Worm (Caenorhabditis elegans) whole organism, L1 larva: Measurements from ENCODE around the gene arv-1.

Experiments used
- C16A3.4 ChIP-seq: fragments of 150-350 bp; optimal IDR thresholded peaks from 2 replicates; lab custom pipeline; 2014; ENCODE audit warnings: missing biosample characterization, missing genetic modification characterization
- C34B4.2 ChIP-seq: sonication (generic microtip); optimal IDR thresholded peaks from 2 replicates; lab custom pipeline; 2017; ENCODE audit warnings: mild to moderate bottlenecking, missing genetic modification characterization, missing compliant biosample characterization
- F16B12.6 ChIP-seq: fragments of 150-350 bp; optimal IDR thresholded peaks from 2 replicates; lab custom pipeline; 2014; ENCODE audit warnings: missing biosample characterization, missing genetic modification characterization
- Y116A8C.19 ChIP-seq: sonication (generic microtip); optimal IDR thresholded peaks from 2 replicates; lab custom pipeline; 2016; ENCODE audit warnings: missing compliant biosample characterization, missing genetic modification characterization, borderline replicate concordance
- aly-2 ChIP-seq: fragments of 150-350 bp; optimal IDR thresholded peaks from 2 replicates; lab custom pipeline; 2014; ENCODE audit warnings: missing biosample characterization, missing genetic modification characterization
- ama-1 ChIP-seq: fragments of 150-350 bp; optimal IDR thresholded peaks from 2 replicates; lab custom pipeline; 2014
- ceh-82 ChIP-seq, 3 experiments: fragments of 150-350 bp in 1 of 3; sonication (generic microtip) in 2 of 3; optimal IDR thresholded peaks; 2 replicates each; lab custom pipeline; 2014 to 2017; ENCODE audit warnings: missing biosample characterization in 3 of 3, missing genetic modification characterization in 3 of 3
- ceh-88 ChIP-seq: fragments of 200-800 bp; sonication (Bioruptor generic); IDR thresholded peaks from 2 replicates; pipeline ENCODE4 v1.3.6; 2022; ENCODE audit warnings: missing genetic modification characterization, missing compliant biosample characterization
- ces-1 ChIP-seq: fragments of 150-350 bp; optimal IDR thresholded peaks from 2 replicates; lab custom pipeline; 2014; ENCODE audit warnings: missing biosample characterization, missing genetic modification reagents, missing genetic modification characterization
- dpl-1 ChIP-seq, 3 experiments: fragments of 150-350 bp in 2 of 3; sonication (generic microtip) in 1 of 3; optimal IDR thresholded peaks; 2 replicates each; lab custom pipeline; 2014 to 2017; ENCODE audit warnings: missing biosample characterization in 3 of 3, missing genetic modification characterization in 3 of 3, missing genetic modification reagents in 3 of 3
- dsc-1 ChIP-seq: sonication (generic microtip); optimal IDR thresholded peaks from 2 replicates; lab custom pipeline; 2016; ENCODE audit warnings: mild to moderate bottlenecking, missing genetic modification characterization, missing compliant biosample characterization
- efl-1 ChIP-seq, 4 experiments: fragments of 150-350 bp; optimal IDR thresholded peaks in 3 of 4; peaks in 1 of 4; 1 replicate in 1 of 4; 2 replicates in 3 of 4; lab custom pipeline; 2014; ENCODE audit warnings: missing biosample characterization in 2 of 4, missing genetic modification characterization in 2 of 4, missing genetic modification reagents in 2 of 4
- efl-3 ChIP-seq: fragments of 200-800 bp; sonication (Bioruptor generic); optimal IDR thresholded peaks from 2 replicates; lab custom pipeline; 2018; ENCODE audit warnings: mild to moderate bottlenecking, missing genetic modification characterization, missing compliant biosample characterization
- elt-3 ChIP-seq, 6 experiments: fragments of 150-350 bp in 1 of 6; sonication (generic microtip); optimal IDR thresholded peaks; 2 replicates each; lab custom pipeline; 2017 to 2018; ENCODE audit warnings: missing biosample characterization in 6 of 6, missing genetic modification characterization in 6 of 6, inconsistent platforms in 1 of 6
- fkh-10 ChIP-seq: sonication (generic microtip); optimal IDR thresholded peaks from 2 replicates; lab custom pipeline; 2017; ENCODE audit warnings: missing biosample characterization, missing genetic modification reagents, missing genetic modification characterization
- fkh-4 ChIP-seq: sonication (generic microtip); optimal IDR thresholded peaks from 2 replicates; lab custom pipeline; 2016; ENCODE audit warnings: missing compliant biosample characterization, missing genetic modification characterization, borderline replicate concordance
- fos-1 ChIP-seq: fragments of 150-350 bp; optimal IDR thresholded peaks from 2 replicates; lab custom pipeline; 2014; ENCODE audit warnings: missing biosample characterization, missing genetic modification characterization
- grh-1 ChIP-seq: fragments of 200-800 bp; sonication (Bioruptor generic); IDR thresholded peaks from 2 replicates; pipeline ENCODE4 v1.3.6; 2022; ENCODE audit warnings: missing genetic modification reagents, missing genetic modification characterization, missing compliant biosample characterization
- hlh-4 ChIP-seq: sonication (generic microtip); optimal IDR thresholded peaks from 2 replicates; lab custom pipeline; 2016; ENCODE audit warnings: mild to moderate bottlenecking, missing genetic modification characterization, missing compliant biosample characterization
- hpl-2 ChIP-seq: fragments of 150-350 bp; optimal IDR thresholded peaks from 2 replicates; lab custom pipeline; 2014; ENCODE audit warnings: missing biosample characterization, missing genetic modification reagents, missing genetic modification characterization
- irx-1 ChIP-seq: sonication (generic microtip); optimal IDR thresholded peaks from 2 replicates; lab custom pipeline; 2016; ENCODE audit warnings: missing genetic modification characterization, missing compliant biosample characterization
- jun-1 ChIP-seq: fragments of 150-350 bp; optimal IDR thresholded peaks from 2 replicates; lab custom pipeline; 2014; ENCODE audit warnings: missing biosample characterization, missing genetic modification reagents, missing genetic modification characterization
- lin-13 ChIP-seq: fragments of 150-350 bp; optimal IDR thresholded peaks from 2 replicates; lab custom pipeline; 2014; ENCODE audit warnings: missing biosample characterization, missing genetic modification reagents, missing genetic modification characterization
- lin-14 ChIP-seq: fragments of 200-800 bp; sonication (Bioruptor generic); optimal IDR thresholded peaks from 2 replicates; lab custom pipeline; 2018; ENCODE audit warnings: mild to moderate bottlenecking, missing genetic modification characterization, moderate library complexity, missing compliant biosample characterization
- lin-35 ChIP-seq, 2 experiments: fragments of 150-350 bp; optimal IDR thresholded peaks; 2 replicates each; lab custom pipeline; 2014; ENCODE audit warnings: missing biosample characterization in 2 of 2, missing genetic modification characterization in 2 of 2, missing genetic modification reagents in 2 of 2
- lin-39 ChIP-seq: fragments of 150-350 bp; optimal IDR thresholded peaks from 2 replicates; lab custom pipeline; 2014; ENCODE audit warnings: missing biosample characterization, missing genetic modification reagents, missing genetic modification characterization
- lir-3 ChIP-seq: sonication (generic microtip); optimal IDR thresholded peaks from 2 replicates; lab custom pipeline; 2016; ENCODE audit warnings: mild to moderate bottlenecking, missing genetic modification characterization, moderate library complexity, missing compliant biosample characterization; ENCODE audit not compliant: poor library complexity
- mdl-1 ChIP-seq, 2 experiments: fragments of 150-350 bp; optimal IDR thresholded peaks; 2 replicates each; lab custom pipeline; 2014 to 2017; ENCODE audit warnings: missing biosample characterization in 2 of 2, missing genetic modification characterization in 2 of 2, inconsistent platforms in 1 of 2
- mep-1 ChIP-seq: fragments of 150-350 bp; optimal IDR thresholded peaks from 2 replicates; lab custom pipeline; 2014; ENCODE audit warnings: missing biosample characterization, missing genetic modification characterization
- nhr-11 ChIP-seq: fragments of 150-350 bp; optimal IDR thresholded peaks from 2 replicates; lab custom pipeline; 2014; ENCODE audit warnings: missing biosample characterization, missing genetic modification characterization
- nhr-12 ChIP-seq: sonication (generic microtip); optimal IDR thresholded peaks from 2 replicates; lab custom pipeline; 2017; ENCODE audit warnings: missing biosample characterization, missing genetic modification characterization
- nhr-19 ChIP-seq: fragments of 200-800 bp; sonication (Bioruptor generic); conservative IDR thresholded peaks from 2 replicates; pipeline ENCODE4 v1.3.6; 2022; ENCODE audit warnings: missing genetic modification characterization, missing compliant biosample characterization
- nhr-237 ChIP-seq: fragments of 150-350 bp; optimal IDR thresholded peaks from 2 replicates; lab custom pipeline; 2014; ENCODE audit warnings: missing biosample characterization, missing genetic modification characterization
- nhr-28 ChIP-seq: fragments of 150-350 bp; optimal IDR thresholded peaks from 2 replicates; lab custom pipeline; 2014; ENCODE audit warnings: missing biosample characterization, missing genetic modification characterization
- nhr-47 ChIP-seq: sonication (generic microtip); optimal IDR thresholded peaks from 2 replicates; lab custom pipeline; 2016; ENCODE audit warnings: mild to moderate bottlenecking, missing genetic modification characterization, moderate library complexity, missing compliant biosample characterization
- nhr-76 ChIP-seq: sonication (generic microtip); optimal IDR thresholded peaks from 2 replicates; lab custom pipeline; 2017; ENCODE audit warnings: missing biosample characterization, missing genetic modification characterization
- nhr-84 ChIP-seq: sonication (generic microtip); optimal IDR thresholded peaks from 2 replicates; lab custom pipeline; 2017; ENCODE audit warnings: missing biosample characterization, missing genetic modification characterization
- nhr-85 ChIP-seq: sonication (generic microtip); peaks from one replicate; lab custom pipeline; 2016; ENCODE audit warnings: missing genetic modification characterization, inconsistent platforms, missing compliant biosample characterization
- nhr-90 ChIP-seq: sonication (generic microtip); optimal IDR thresholded peaks from 2 replicates; lab custom pipeline; 2016; ENCODE audit warnings: mild to moderate bottlenecking, missing genetic modification characterization, missing compliant biosample characterization; ENCODE audit not compliant: poor library complexity
- pqm-1 ChIP-seq: sonication (generic microtip); optimal IDR thresholded peaks from 3 replicates; lab custom pipeline; 2017; ENCODE audit warnings: missing biosample characterization, missing genetic modification characterization
- rnt-1 ChIP-seq: sonication (generic microtip); optimal IDR thresholded peaks from 2 replicates; lab custom pipeline; 2016; ENCODE audit warnings: mild to moderate bottlenecking, missing genetic modification characterization, moderate library complexity, missing compliant biosample characterization
- skn-1 ChIP-seq: fragments of 150-350 bp; optimal IDR thresholded peaks from 2 replicates; lab custom pipeline; 2014; ENCODE audit warnings: missing biosample characterization, missing genetic modification characterization
- snpc-4 ChIP-seq: fragments of 150-350 bp; optimal IDR thresholded peaks from 2 replicates; lab custom pipeline; 2014; ENCODE audit warnings: missing biosample characterization, missing genetic modification characterization
- sptf-1 ChIP-seq: fragments of 150-350 bp; optimal IDR thresholded peaks from 2 replicates; lab custom pipeline; 2014; ENCODE audit warnings: missing biosample characterization, missing genetic modification characterization
- sup-37 ChIP-seq: fragments of 200-800 bp; sonication (Bioruptor generic); optimal IDR thresholded peaks from 2 replicates; lab custom pipeline; 2018; ENCODE audit warnings: mild to moderate bottlenecking, missing genetic modification characterization, missing compliant biosample characterization
- swsn-7 ChIP-seq: sonication (generic microtip); optimal IDR thresholded peaks from 2 replicates; lab custom pipeline; 2016; ENCODE audit warnings: missing genetic modification characterization, missing compliant biosample characterization
- tbx-2 ChIP-seq: sonication (generic microtip); optimal IDR thresholded peaks from 2 replicates; lab custom pipeline; 2016; ENCODE audit warnings: missing genetic modification characterization, missing compliant biosample characterization
- tlp-1 ChIP-seq: fragments of 150-350 bp; optimal IDR thresholded peaks from 2 replicates; lab custom pipeline; 2014; ENCODE audit warnings: missing biosample characterization, missing genetic modification characterization
- unc-30 ChIP-seq: sonication (generic microtip); optimal IDR thresholded peaks from 2 replicates; lab custom pipeline; 2017; ENCODE audit warnings: missing biosample characterization, missing genetic modification characterization
- unc-62 ChIP-seq: fragments of 150-350 bp; optimal IDR thresholded peaks from 2 replicates; lab custom pipeline; 2014; ENCODE audit warnings: missing biosample characterization, missing genetic modification reagents, missing genetic modification characterization
- unc-86 ChIP-seq: sonication (generic microtip); optimal IDR thresholded peaks from 2 replicates; lab custom pipeline; 2016; ENCODE audit warnings: missing genetic modification characterization, missing compliant biosample characterization
- unc-98 ChIP-seq: fragments of 200-800 bp; sonication (Bioruptor generic); IDR thresholded peaks from 2 replicates; pipeline ENCODE4 v1.3.6; 2022; ENCODE audit warnings: missing genetic modification characterization, missing compliant biosample characterization
- xbp-1 ChIP-seq: sonication (generic microtip); optimal IDR thresholded peaks from 2 replicates; lab custom pipeline; 2016; ENCODE audit warnings: missing genetic modification characterization, missing compliant biosample characterization
- zag-1 ChIP-seq: fragments of 150-350 bp; optimal IDR thresholded peaks from 2 replicates; lab custom pipeline; 2014; ENCODE audit warnings: missing biosample characterization, missing genetic modification characterization

Gene arv-1

ce11 chrII:10197091-10197675 is 3.4 kb downstream of the arv-1 start, which contains the start of gene R05H5.3:
R05H5.3 (plus strand) TSS chrII:10197625.
- TF ChIP-seq fos-1 (no peak), tlp-1 (tag; lab: Kevin White, UChicago) (no peak), dpl-1 (GFP tag; optimal IDR thresholded peaks at IDR 0.05; lab: Kevin White, UChicago) (peak; percentile 80 to 90 (median 87)), hlh-4 (tag; lab: Kevin White, UChicago) (no peak), elt-3 (tag; optimal IDR thresholded peaks at IDR 0.05; lab: Kevin White, UChicago) (peak in 1 of 6 experiments; percentile 43), nhr-11 (tag; lab: Kevin White, UChicago) (no peak), irx-1 (tag; lab: Kevin White, UChicago) (no peak), pqm-1 (tag; lab: Kevin White, UChicago) (no peak), nhr-19 (GFP tag; lab: Robert Waterston, UW) (no peak), sup-37 (GFP tag; lab: Kevin White, UChicago) (no peak), mdl-1 (tag; optimal IDR thresholded peaks at IDR 0.05; lab: Kevin White, UChicago) (no peak), hpl-2 (GFP tag; lab: Kevin White, UChicago) (no peak), lin-13 (GFP tag; lab: Kevin White, UChicago) (peak; percentile 41), sptf-1 (tag; lab: Kevin White, UChicago) (no peak), tbx-2 (tag; lab: Kevin White, UChicago) (peak; percentile 26), ceh-88 (GFP tag; lab: Robert Waterston, UW) (no peak), unc-98 (no peak), ceh-82 (tag; optimal IDR thresholded peaks at IDR 0.05; lab: Kevin White, UChicago) (peak in 1 of 3 experiments; percentile 66), unc-86 (tag; lab: Kevin White, UChicago) (no peak), snpc-4 (tag; lab: Kevin White, UChicago) (no peak), unc-30 (tag; lab: Kevin White, UChicago) (no peak), jun-1 (tag; lab: Kevin White, UChicago) (no peak), F16B12.6 (tag; lab: Kevin White, UChicago) (no peak), nhr-85 (peak; percentile 49), mep-1 (tag; lab: Kevin White, UChicago) (no peak), swsn-7 (tag; lab: Kevin White, UChicago) (peak; percentile 20), fkh-4 (no peak), Y116A8C.19 (tag; lab: Kevin White, UChicago) (no peak), nhr-47 (tag; lab: Kevin White, UChicago) (no peak), ces-1 (peak; percentile 32), grh-1 (GFP tag; lab: Robert Waterston, UW) (no peak), skn-1 (peak; percentile 67), nhr-237 (tag; lab: Kevin White, UChicago) (no peak), C34B4.2 (no peak), nhr-90 (tag; lab: Kevin White, UChicago) (no peak), C16A3.4 (peak; percentile 67), nhr-12 (tag; lab: Kevin White, UChicago) (no peak), dsc-1 (no peak), lin-14 (GFP tag; lab: Kevin White, UChicago) (peak; percentile 68), lir-3 (tag; lab: Kevin White, UChicago) (peak; percentile 37), nhr-76 (no peak), efl-1 (optimal IDR thresholded peaks at IDR 0.05; lab: Kevin White, UChicago) (peak; percentile 83 to 94), efl-1 (GFP tag; optimal IDR thresholded peaks at IDR 0.05 in 1 of 2; lab: Kevin White, UChicago) (peak; percentile 80 to 97), nhr-84 (tag; lab: Kevin White, UChicago) (no peak), rnt-1 (tag; lab: Kevin White, UChicago) (peak; percentile 74), zag-1 (tag; lab: Kevin White, UChicago) (no peak), aly-2 (no peak), efl-3 (GFP tag; lab: Kevin White, UChicago) (no peak), fkh-10 (GFP tag; lab: Kevin White, UChicago) (peak; percentile 75), ama-1 (lab: Kevin White, UChicago) (no peak), lin-39 (no peak), xbp-1 (tag; lab: Kevin White, UChicago) (peak; percentile 14), unc-62 (GFP tag; lab: Kevin White, UChicago) (no peak), nhr-28 (tag; lab: Kevin White, UChicago) (no peak), lin-35 (GFP tag; optimal IDR thresholded peaks at IDR 0.05; lab: Kevin White, UChicago) (peak; percentile 77 to 92)
